Fruit fly (Drosophila melanogaster) Kc167 (cell line): Measurements from ENCODE around the gene Vha36-3.

Source experiments
- Myc ChIP-seq: fragments of >200 bp; optimal IDR thresholded peaks from 2 replicates; lab custom pipeline; 2017; ENCODE audit warnings: missing external identifiers
- Sin3A ChIP-seq: fragments of >200 bp; optimal IDR thresholded peaks from 2 replicates; lab custom pipeline; 2018; ENCODE audit warnings: missing external identifiers
- h ChIP-seq: fragments of >200 bp; optimal IDR thresholded peaks from 3 replicates; lab custom pipeline; 2018; ENCODE audit warnings: missing external identifiers
- insv ChIP-seq: fragments of >200 bp; optimal IDR thresholded peaks from 3 replicates; lab custom pipeline; 2018; ENCODE audit warnings: missing external identifiers
- psq ChIP-seq: fragments of >200 bp; optimal IDR thresholded peaks from 2 replicates; lab custom pipeline; 2017; ENCODE audit warnings: missing external identifiers
- ttk ChIP-seq: sonication (Bioruptor generic); optimal IDR thresholded peaks from 2 replicates; lab custom pipeline; 2017; ENCODE audit warnings: missing external identifiers

- TF ChIP-seq h (lab: Kevin White, UChicago) = no peak
- TF ChIP-seq ttk (lab: Kevin White, UChicago) = no peak
- no peak for TF ChIP-seq psq (lab: Kevin White, UChicago)
- TF ChIP-seq insv (lab: Kevin White, UChicago) = no peak
- no peak for TF ChIP-seq Sin3A
- TF ChIP-seq Myc (lab: Kevin White, UChicago) = no peak
Observed at dm6 chrX:2624525-2625006, 44.2 kb upstream of the Vha36-3 start, which contains the start of the genes brv3 and Pi4KIIIalpha.
